Worm (Caenorhabditis elegans) whole organism, L3 larva: ENCODE results near the gene F32D8.4.

Experiments
- R02D3.7 ChIP-seq: fragments of 150-350 bp; optimal IDR thresholded peaks from 2 replicates; lab custom pipeline; 2014; ENCODE audit warnings: missing biosample characterization, missing genetic modification characterization
- ama-1 ChIP-seq: fragments of 150-350 bp; optimal IDR thresholded peaks from 2 replicates; lab custom pipeline; 2018
- elt-1 ChIP-seq: fragments of 150-350 bp; optimal IDR thresholded peaks from 2 replicates; lab custom pipeline; 2014; ENCODE audit warnings: missing biosample characterization, missing genetic modification characterization
- fkh-10 ChIP-seq: sonication (generic microtip); optimal IDR thresholded peaks from 2 replicates; lab custom pipeline; 2017; ENCODE audit warnings: missing biosample characterization, missing genetic modification reagents, missing genetic modification characterization
- hmg-11 ChIP-seq: sonication (generic microtip); optimal IDR thresholded peaks from 2 replicates; lab custom pipeline; 2016; ENCODE audit warnings: missing genetic modification characterization, missing compliant biosample characterization
- lin-15B ChIP-seq: fragments of 150-350 bp; optimal IDR thresholded peaks from 2 replicates; lab custom pipeline; 2014; ENCODE audit warnings: missing biosample characterization, missing genetic modification characterization
- nhr-237 ChIP-seq: fragments of 150-350 bp; optimal IDR thresholded peaks from 2 replicates; lab custom pipeline; 2014; ENCODE audit warnings: missing biosample characterization, missing genetic modification characterization
- nhr-28 ChIP-seq: fragments of 150-350 bp; optimal IDR thresholded peaks from 2 replicates; lab custom pipeline; 2014; ENCODE audit warnings: missing biosample characterization, missing genetic modification characterization
- zag-1 ChIP-seq: fragments of 150-350 bp; optimal IDR thresholded peaks from 2 replicates; lab custom pipeline; 2014; ENCODE audit warnings: missing biosample characterization, missing genetic modification characterization

DNA sequence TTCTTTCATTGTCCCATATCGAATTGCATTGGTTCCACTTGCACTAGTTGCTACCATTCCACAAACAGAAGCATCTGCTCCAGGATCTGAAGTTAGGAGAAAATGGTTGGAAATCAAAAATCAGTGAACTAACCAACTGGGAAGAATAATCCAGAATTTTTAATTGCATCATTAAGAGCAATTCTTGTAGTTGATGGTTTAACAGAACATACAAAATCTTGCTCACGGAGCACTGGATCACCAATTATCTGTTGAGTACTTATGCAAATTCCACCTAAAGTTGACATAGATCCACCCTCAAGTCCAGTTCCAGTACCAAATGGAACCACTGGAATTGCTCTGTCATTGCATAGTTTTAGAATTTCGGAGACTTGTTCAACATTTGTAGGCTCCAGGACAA lies 3.6 kb downstream of the F32D8.4 start:
- TF ChIP-seq nhr-28 (tag; lab: Kevin White, UChicago) (no peak), fkh-10 (GFP tag; lab: Kevin White, UChicago) (no peak), lin-15B (tag; lab: Kevin White, UChicago) (no peak), R02D3.7 (tag; lab: Kevin White, UChicago) (no peak), hmg-11 (no peak), zag-1 (no peak), elt-1 (tag; lab: Kevin White, UChicago) (no peak), ama-1 (peak; percentile 63), nhr-237 (tag; lab: Kevin White, UChicago) (no peak)
